Worm (Caenorhabditis elegans) whole organism, L3 larva: ENCODE measurements around the gene srw-22.
"Not testable (repeated sequence)": the region's sequence is repeated elsewhere in the genome, so short reads cannot be mapped to it uniquely, and the experiment has no call there.

Experiments used
- nhr-25 ChIP-seq: sonication (generic microtip); optimal IDR thresholded peaks from 2 replicates; lab custom pipeline; 2017; ENCODE audit warnings: missing biosample characterization, missing genetic modification characterization
- pqm-1 ChIP-seq: fragments of 150-350 bp; optimal IDR thresholded peaks from 2 replicates; lab custom pipeline; 2017; ENCODE audit warnings: missing biosample characterization, missing genetic modification characterization, inconsistent platforms
- unc-39 ChIP-seq: sonication (generic microtip); optimal IDR thresholded peaks from 4 replicates; lab custom pipeline; 2017; ENCODE audit warnings: missing biosample characterization, missing genetic modification characterization

ce11 chrV:15262336-15262735 is 6.1 kb upstream of the srw-22 start, which contains the start of gene M01B2.10:
- TF ChIP-seq unc-39, pqm-1, nhr-25 (tag; lab: Kevin White, UChicago): not testable (repeated sequence)
